Worm (Caenorhabditis elegans): ENCODE data around the gene F55C12.19.

DNA sequence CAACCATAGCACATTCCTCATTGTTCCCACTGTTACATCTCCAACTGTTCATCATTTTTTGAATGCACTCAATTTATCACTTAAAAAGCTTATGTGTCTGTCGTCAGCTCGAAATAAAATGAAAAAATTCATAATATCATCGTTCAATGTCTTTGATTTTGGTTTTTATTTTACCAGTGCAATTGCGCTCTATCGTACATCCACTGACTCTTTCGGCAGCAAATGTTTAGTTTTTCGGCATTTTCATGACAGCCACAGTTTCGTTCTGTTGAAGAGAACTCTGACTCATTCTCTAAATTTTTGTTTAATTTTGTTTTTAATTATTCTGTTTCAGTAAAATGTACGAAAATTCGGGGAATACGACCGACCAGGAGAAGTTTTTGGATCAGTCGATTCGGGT is 41.5 kb downstream of the F55C12.19 start, which contains the start of gene vps-35:
- TF ChIP-seq ama-1 (optimal IDR thresholded peaks at IDR 0.05) (no peak), tbx-11 (GFP tag; IDR thresholded peaks at IDR 0.05) (no peak), flt-1 (GFP tag; IDR thresholded peaks at IDR 0.05) (no peak), scrt-1 (GFP tag; IDR thresholded peaks at IDR 0.05) (no peak), hmbx-1 (tag; optimal IDR thresholded peaks at IDR 0.05) (no peak), B0310.2 (tag; optimal IDR thresholded peaks at IDR 0.05) (no peak), ceh-36 (tag; optimal IDR thresholded peaks at IDR 0.05) (no peak)

Measured in whole organism, early embryonic.